Worm (Caenorhabditis elegans) whole organism, L1 larva: Measurements from ENCODE around the gene mop-25.2.

Experiments
- ceh-90 ChIP-seq: sonication (generic microtip); optimal IDR thresholded peaks from 2 replicates; lab custom pipeline; 2016; ENCODE audit warnings: missing genetic modification characterization, missing compliant biosample characterization
- egl-27 ChIP-seq, 2 experiments: fragments of 150-350 bp in 1 of 2; sonication (generic microtip); optimal IDR thresholded peaks; 3 replicates each; lab custom pipeline; 2017 to 2018; ENCODE audit warnings: missing biosample characterization in 2 of 2, missing genetic modification characterization in 2 of 2, missing genetic modification reagents in 2 of 2
- fos-1 ChIP-seq: fragments of 150-350 bp; optimal IDR thresholded peaks from 2 replicates; lab custom pipeline; 2014; ENCODE audit warnings: missing biosample characterization, missing genetic modification characterization
- nhr-237 ChIP-seq: fragments of 150-350 bp; optimal IDR thresholded peaks from 2 replicates; lab custom pipeline; 2014; ENCODE audit warnings: missing biosample characterization, missing genetic modification characterization
- nhr-77 ChIP-seq: fragments of 150-350 bp; optimal IDR thresholded peaks from 2 replicates; lab custom pipeline; 2014; ENCODE audit warnings: missing biosample characterization, missing genetic modification characterization
- pqm-1 ChIP-seq: sonication (generic microtip); optimal IDR thresholded peaks from 3 replicates; lab custom pipeline; 2017; ENCODE audit warnings: missing biosample characterization, missing genetic modification characterization
- ztf-11 ChIP-seq, 2 experiments: sonication (generic microtip); optimal IDR thresholded peaks; 2 replicates each; lab custom pipeline; 2016 to 2017; ENCODE audit warnings: missing genetic modification characterization in 2 of 2, missing biosample characterization in 1 of 2, missing compliant biosample characterization in 1 of 2

ce11 chrII:9674678-9675077 lies 28.8 kb downstream of the mop-25.2 start, which contains the start of gene arc-1:
- TF ChIP-seq egl-27 (tag; optimal IDR thresholded peaks at IDR 0.05; lab: Kevin White, UChicago) (no peak), pqm-1 (tag; lab: Kevin White, UChicago) (no peak), ztf-11 (tag; optimal IDR thresholded peaks at IDR 0.05; lab: Kevin White, UChicago) (no peak), nhr-77 (tag; lab: Kevin White, UChicago) (no peak), ceh-90 (tag; lab: Kevin White, UChicago) (no peak), nhr-237 (tag; lab: Kevin White, UChicago) (no peak), fos-1 (tag; lab: Kevin White, UChicago) (no peak)
